Worm (Caenorhabditis elegans): Measurements from ENCODE around the gene ruvb-2.

ce11 chrIV:6887601-6888099 lies 31.6 kb downstream of the ruvb-2 start, which contains the start of the genes T05A12.3 and T05A12.4:
- no peak for TF ChIP-seq ceh-82 (tag; optimal IDR thresholded peaks at IDR 0.05)
- TF ChIP-seq ztf-11 (tag; optimal IDR thresholded peaks at IDR 0.05), result no peak
- TF ChIP-seq snpc-4 (tag; optimal IDR thresholded peaks at IDR 0.05), result no peak
- no peak for TF ChIP-seq zag-1 (tag; optimal IDR thresholded peaks at IDR 0.05)
- TF ChIP-seq nhr-237 (tag; optimal IDR thresholded peaks at IDR 0.05), result no peak
- TF ChIP-seq elt-3 (tag; optimal IDR thresholded peaks at IDR 0.05), result no peak
- no peak for TF ChIP-seq lin-13 (GFP tag; optimal IDR thresholded peaks at IDR 0.05)
- peak; percentile 4 for TF ChIP-seq gmeb-1 (tag; optimal IDR thresholded peaks at IDR 0.05)
- no peak for TF ChIP-seq ZK546.5 (tag; optimal IDR thresholded peaks at IDR 0.05)
- TF ChIP-seq unc-62 (GFP tag; optimal IDR thresholded peaks at IDR 0.05), result no peak
- TF ChIP-seq lsy-2 (tag; optimal IDR thresholded peaks at IDR 0.05), result no peak
